Fruit fly (Drosophila melanogaster) S2 (cell line): ENCODE data around the gene CG13698.

ENCODE experiments used
- CG8478 ChIP-seq: fragments of >200 bp; optimal IDR thresholded peaks from 2 replicates; lab custom pipeline; 2018
- CTCF ChIP-seq, 2 experiments: fragments of >200 bp; optimal IDR thresholded peaks; 2 replicates each; lab custom pipeline; 2018

The CG13698 gene

dm6 chr3L:18106021-18106944 is at the start of gene CG13698, which contains the start of gene mRpS26:
Gene CG13698, minus strand, starts transcription at chr3L:18106149.
Gene mRpS26, plus strand, starts transcription at chr3L:18106579.
- TF ChIP-seq CG8478 = no peak
- no peak for TF ChIP-seq CTCF (optimal IDR thresholded peaks at IDR 0.05; lab: Kevin White, UChicago)

- TF ChIP-seq CTCF (optimal IDR thresholded peaks at IDR 0.05; lab: Kevin White, UChicago) (peak in 1 of 2 experiments; percentile 37), CG8478 (no peak)
Observed at dm6 chr3L:18154140-18154539, 48.2 kb upstream of the CG13698 start.

- TF ChIP-seq CG8478 (no peak), CTCF (optimal IDR thresholded peaks at IDR 0.05; lab: Kevin White, UChicago) (no peak)
Observed at dm6 chr3L:18148418-18148973, 42.5 kb upstream of the CG13698 start, which contains the start of gene CG7330. Gene CG7330, plus strand, starts transcription at chr3L:18148923.

- TF ChIP-seq CG8478 (no peak), CTCF (optimal IDR thresholded peaks at IDR 0.05; lab: Kevin White, UChicago) (no peak)
Observed at dm6 chr3L:18147596-18147995, 41.6 kb upstream of the CG13698 start.

dm6 chr3L:18146833-18147232 is 40.9 kb upstream of the CG13698 start:
- no peak for TF ChIP-seq CTCF (optimal IDR thresholded peaks at IDR 0.05; lab: Kevin White, UChicago)
- TF ChIP-seq CG8478 = no peak

- TF ChIP-seq CG8478 = no peak
- no peak for TF ChIP-seq CTCF (optimal IDR thresholded peaks at IDR 0.05; lab: Kevin White, UChicago)
Observed at dm6 chr3L:18144620-18145019, 38.7 kb upstream of the CG13698 start.

dm6 chr3L:18142969-18143368 is 37.0 kb upstream of the CG13698 start:
- TF ChIP-seq CG8478 (no peak), CTCF (optimal IDR thresholded peaks at IDR 0.05; lab: Kevin White, UChicago) (no peak)

- TF ChIP-seq CTCF (optimal IDR thresholded peaks at IDR 0.05; lab: Kevin White, UChicago) = no peak
- TF ChIP-seq CG8478 = no peak
Observed at dm6 chr3L:18139184-18139629, 33.3 kb upstream of the CG13698 start, which contains the start of gene geko. Gene geko, plus strand, starts transcription at chr3L:18139402.

- no peak for TF ChIP-seq CTCF (optimal IDR thresholded peaks at IDR 0.05; lab: Kevin White, UChicago)
- TF ChIP-seq CG8478 = no peak
Observed at dm6 chr3L:18138280-18138679, 32.3 kb upstream of the CG13698 start.

dm6 chr3L:18137197-18137596 is 31.2 kb upstream of the CG13698 start:
- no peak for TF ChIP-seq CG8478
- TF ChIP-seq CTCF (optimal IDR thresholded peaks at IDR 0.05; lab: Kevin White, UChicago) = no peak

dm6 chr3L:18132589-18132988 is 26.6 kb upstream of the CG13698 start, which contains the start of gene Cyp312a1:
Gene Cyp312a1, minus strand, starts transcription at chr3L:18132689.
- TF ChIP-seq CG8478 (no peak), CTCF (optimal IDR thresholded peaks at IDR 0.05; lab: Kevin White, UChicago) (no peak)

dm6 chr3L:18124138-18124537 is 18.2 kb upstream of the CG13698 start:
- no peak for TF ChIP-seq CTCF (optimal IDR thresholded peaks at IDR 0.05; lab: Kevin White, UChicago)
- TF ChIP-seq CG8478 = no peak

- TF ChIP-seq CTCF (optimal IDR thresholded peaks at IDR 0.05; lab: Kevin White, UChicago) (no peak), CG8478 (no peak)
Observed at dm6 chr3L:18121889-18122288, 15.9 kb upstream of the CG13698 start, which contains the start of gene CG42853. Gene CG42853, minus strand, starts transcription at chr3L:18121989.

- TF ChIP-seq CG8478 (no peak), CTCF (optimal IDR thresholded peaks at IDR 0.05; lab: Kevin White, UChicago) (peak; percentile 40 to 51)
Observed at dm6 chr3L:18114038-18114926, 8.3 kb upstream of the CG13698 start.

dm6 chr3L:18112669-18113068 is 6.7 kb upstream of the CG13698 start, which contains the start of the genes CG32195 and CG7341:
Gene CG32195, plus strand, starts transcription at chr3L:18112959.
Gene CG7341, plus strand, starts transcription at chr3L:18112959.
- no peak for TF ChIP-seq CTCF (optimal IDR thresholded peaks at IDR 0.05; lab: Kevin White, UChicago)
- TF ChIP-seq CG8478 = no peak
